Worm (Caenorhabditis elegans): ENCODE results near the gene C27D6.15.

The C27D6.15 gene

DNA sequence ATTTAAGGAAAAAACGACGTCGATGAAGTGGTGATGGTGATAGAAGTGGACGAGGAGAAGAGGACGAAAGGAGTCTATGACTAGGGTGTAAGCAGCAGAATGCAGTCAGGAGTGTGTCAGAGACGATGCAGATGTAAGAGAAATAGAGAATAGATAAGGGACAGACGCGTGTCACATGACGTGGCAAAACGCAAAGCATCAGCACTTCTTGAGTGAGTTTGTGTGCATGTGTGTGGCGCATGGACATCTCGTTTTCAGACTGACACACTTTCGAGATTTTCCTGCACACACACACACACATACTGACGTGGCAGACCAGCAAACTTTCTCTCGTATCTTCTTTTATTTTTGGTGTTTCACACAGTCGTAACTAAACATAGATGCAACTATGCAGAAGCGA, 10.7 kb downstream of the C27D6.15 start:
- no peak for TF ChIP-seq nhr-6 (tag; optimal IDR thresholded peaks at IDR 0.05)
- TF ChIP-seq nhr-237 (tag; optimal IDR thresholded peaks at IDR 0.05): no peak
- TF ChIP-seq gmeb-1 (tag; optimal IDR thresholded peaks at IDR 0.05): peak; percentile 66
- TF ChIP-seq F13H6.1 (tag; optimal IDR thresholded peaks at IDR 0.05): peak; percentile 70
- TF ChIP-seq lin-13 (GFP tag; optimal IDR thresholded peaks at IDR 0.05): peak; percentile 44
- no peak for TF ChIP-seq elt-1 (tag; optimal IDR thresholded peaks at IDR 0.05)
- TF ChIP-seq ceh-82 (tag; optimal IDR thresholded peaks at IDR 0.05): no peak
- TF ChIP-seq C34F6.9 (tag; optimal IDR thresholded peaks at IDR 0.05): peak; percentile 67
- TF ChIP-seq nhr-21 (tag; optimal IDR thresholded peaks at IDR 0.05): peak; percentile 62
- TF ChIP-seq nhr-129 (tag; optimal IDR thresholded peaks at IDR 0.05): peak; percentile 88
- TF ChIP-seq zag-1 (tag; optimal IDR thresholded peaks at IDR 0.05): peak; percentile 41
- no peak for TF ChIP-seq dmd-4 (tag; optimal IDR thresholded peaks at IDR 0.05)
- peak; percentile 56 for TF ChIP-seq nhr-25 (tag; optimal IDR thresholded peaks at IDR 0.05)
- peak; percentile 44 for TF ChIP-seq sem-4 (tag; optimal IDR thresholded peaks at IDR 0.05)
- TF ChIP-seq peb-1 (tag; optimal IDR thresholded peaks at IDR 0.05): no peak
- TF ChIP-seq mab-5 (tag; optimal IDR thresholded peaks at IDR 0.05): no peak
- peak in 1 of 2 experiments; percentile 45 for TF ChIP-seq mdl-1 (tag; optimal IDR thresholded peaks at IDR 0.05)
- TF ChIP-seq sma-3 (GFP tag; optimal IDR thresholded peaks at IDR 0.05): peak; percentile 47
- peak; percentile 81 for TF ChIP-seq sma-9 (GFP tag; optimal IDR thresholded peaks at IDR 0.05)
- no peak for TF ChIP-seq sma-9 (tag; optimal IDR thresholded peaks at IDR 0.05)
- TF ChIP-seq blmp-1 (tag; optimal IDR thresholded peaks at IDR 0.05; ENCODE audit: insufficient read depth): peak; percentile 81
- no peak for TF ChIP-seq ztf-1 (GFP tag; conservative IDR thresholded peaks at IDR 0.05)
- peak in 1 of 2 experiments; percentile 74 for TF ChIP-seq lsy-2 (tag; optimal IDR thresholded peaks at IDR 0.05)
- no peak for TF ChIP-seq unc-39 (tag; optimal IDR thresholded peaks at IDR 0.05)
- peak; percentile 76 for TF ChIP-seq fos-1 (tag; optimal IDR thresholded peaks at IDR 0.05)
- TF ChIP-seq ztf-4 (tag; optimal IDR thresholded peaks at IDR 0.05): no peak

DNA sequence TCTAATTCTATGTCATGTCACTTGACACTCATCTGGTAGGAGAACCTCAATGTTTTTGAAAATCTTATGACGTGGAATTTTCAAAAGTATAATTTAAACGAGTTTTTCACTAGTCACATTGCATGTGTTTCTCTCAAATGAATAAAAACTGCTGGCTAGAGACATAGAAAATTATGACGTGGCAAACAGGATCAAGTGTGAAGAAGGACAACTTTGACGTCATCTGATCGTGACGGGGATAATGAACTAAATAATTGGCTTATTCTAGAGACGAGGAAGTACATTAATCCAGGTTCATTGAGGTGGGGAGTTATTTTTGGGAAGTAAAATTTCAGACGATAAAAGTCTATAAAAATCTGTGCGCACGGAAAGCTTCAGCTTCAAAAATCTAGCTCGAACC, 11.5 kb downstream of the C27D6.15 start:
- TF ChIP-seq lsy-2 (tag; optimal IDR thresholded peaks at IDR 0.05) (peak in 1 of 2 experiments; percentile 38), ceh-82 (tag; optimal IDR thresholded peaks at IDR 0.05) (no peak), crh-2 (tag; optimal IDR thresholded peaks at IDR 0.05) (no peak), ceh-16 (tag; optimal IDR thresholded peaks at IDR 0.05) (no peak), nhr-237 (tag; optimal IDR thresholded peaks at IDR 0.05) (no peak), mbf-1 (tag; optimal IDR thresholded peaks at IDR 0.05) (no peak), lin-39 (tag; optimal IDR thresholded peaks at IDR 0.05) (no peak), unc-55 (GFP tag; optimal IDR thresholded peaks at IDR 0.05) (no peak), nhr-25 (tag; optimal IDR thresholded peaks at IDR 0.05) (peak; percentile 40), alr-1 (tag; optimal IDR thresholded peaks at IDR 0.05) (no peak), ama-1 (optimal IDR thresholded peaks at IDR 0.05) (no peak), Y55F3AM.14 (GFP tag; optimal IDR thresholded peaks at IDR 0.05) (no peak), elt-1 (tag; optimal IDR thresholded peaks at IDR 0.05) (no peak), elt-3 (tag; optimal IDR thresholded peaks at IDR 0.05) (no peak), nhr-23 (tag; optimal IDR thresholded peaks at IDR 0.05) (no peak), sma-3 (GFP tag; optimal IDR thresholded peaks at IDR 0.05) (no peak)

DNA sequence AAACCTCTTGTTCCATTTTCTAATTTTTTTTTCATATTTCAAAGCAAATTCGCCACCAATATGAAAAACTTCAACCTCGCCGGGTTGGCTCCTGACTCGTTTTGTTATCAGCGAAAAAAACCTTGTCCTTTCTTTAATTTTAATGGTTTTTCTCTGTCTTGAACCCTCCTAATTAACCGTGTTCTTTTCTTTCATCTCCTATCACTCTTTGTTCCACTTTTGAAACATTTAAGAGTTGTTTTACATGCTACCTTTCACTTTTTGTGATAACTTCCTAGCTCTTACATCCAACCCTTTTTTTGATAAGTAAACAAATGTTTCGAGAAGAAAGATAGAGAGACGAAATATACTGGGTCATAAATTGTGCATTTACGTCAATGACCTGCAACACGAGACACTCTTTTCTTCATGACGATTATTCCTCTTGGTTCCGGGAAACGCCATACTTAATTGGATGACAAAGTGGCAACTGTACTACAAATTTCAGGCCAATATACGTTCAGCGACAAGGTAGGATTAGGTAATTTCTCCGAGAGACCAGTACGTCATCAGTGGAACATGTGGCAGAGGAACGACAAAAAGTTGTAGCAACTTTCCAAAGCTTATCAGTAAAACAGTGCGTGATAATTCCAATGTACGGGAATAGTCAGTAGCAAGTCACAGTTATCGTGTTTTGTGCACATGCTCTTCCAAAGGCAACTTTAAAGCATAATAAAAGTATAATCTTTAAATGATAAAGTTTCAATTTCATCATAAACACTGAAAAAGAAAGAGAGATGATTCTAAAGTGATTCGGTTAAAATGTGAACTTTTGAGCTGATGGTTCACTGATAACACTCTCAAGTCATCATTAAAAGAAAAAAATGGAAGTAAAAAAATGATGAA, 13.2 kb downstream of the C27D6.15 start:
- TF ChIP-seq mbf-1 (tag; optimal IDR thresholded peaks at IDR 0.05) (no peak), aly-2 (tag; optimal IDR thresholded peaks at IDR 0.05) (no peak), mab-5 (tag; optimal IDR thresholded peaks at IDR 0.05) (no peak), fos-1 (tag; optimal IDR thresholded peaks at IDR 0.05) (peak; percentile 68), F13H6.1 (tag; optimal IDR thresholded peaks at IDR 0.05) (peak; percentile 2), sma-9 (GFP tag; optimal IDR thresholded peaks at IDR 0.05) (peak; percentile 51), sma-9 (tag; optimal IDR thresholded peaks at IDR 0.05) (no peak)
